Worm (Caenorhabditis elegans): Measurements from ENCODE around the gene nphp-4.

Gene nphp-4

DNA sequence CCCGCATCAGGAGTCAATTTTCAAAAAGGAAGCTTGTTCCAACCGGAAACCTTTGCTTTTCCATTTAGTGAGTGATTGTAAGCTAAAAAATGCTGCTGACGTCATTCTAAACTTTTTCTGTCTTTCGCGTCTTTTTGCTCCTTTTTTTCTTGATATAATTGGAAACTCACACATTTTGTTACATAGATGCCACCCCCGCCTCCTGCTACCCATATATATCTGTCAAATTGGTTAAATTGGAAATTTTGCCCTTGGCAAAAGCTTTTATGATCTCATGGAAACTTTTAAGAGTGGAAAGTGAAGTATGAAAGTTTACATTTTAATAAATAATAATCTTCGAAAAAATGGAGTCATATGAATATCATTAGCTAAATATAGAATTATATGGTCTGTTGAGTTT lies 33.6 kb downstream of the nphp-4 start:
- TF ChIP-seq tbx-8 (GFP tag; optimal IDR thresholded peaks at IDR 0.05), result no peak
- no peak for TF ChIP-seq sem-2 (GFP tag; optimal IDR thresholded peaks at IDR 0.05)
- no peak for TF ChIP-seq blmp-1 (tag; optimal IDR thresholded peaks at IDR 0.05)
- no peak for TF ChIP-seq zip-8 (tag; optimal IDR thresholded peaks at IDR 0.05)
- TF ChIP-seq mls-2 (tag; optimal IDR thresholded peaks at IDR 0.05), result no peak
- TF ChIP-seq mep-1 (tag; optimal IDR thresholded peaks at IDR 0.05), result no peak

DNA sequence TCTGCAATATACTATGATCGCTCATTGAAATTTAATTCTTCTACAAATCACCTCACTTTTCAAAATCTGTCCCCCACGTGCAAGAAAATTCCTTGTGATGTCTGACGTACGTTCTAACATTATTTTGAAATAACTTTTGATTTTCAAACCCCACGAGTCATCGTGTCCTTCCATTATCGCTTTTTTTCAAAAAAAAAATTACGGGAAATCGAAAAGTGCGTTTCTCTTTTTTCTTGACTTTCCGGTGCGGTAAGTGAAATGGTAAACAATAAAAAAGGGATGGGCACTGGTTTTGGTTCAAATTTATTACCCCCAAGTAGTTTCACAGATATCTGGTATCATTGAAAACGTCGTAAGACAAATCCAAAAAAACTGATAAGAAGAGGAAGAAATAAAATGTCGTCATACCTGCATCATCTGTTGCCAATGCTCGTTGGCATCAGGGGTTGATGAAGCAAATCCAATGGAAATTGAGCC lies 40.0 kb downstream of the nphp-4 start:
- TF ChIP-seq M03D4.4 (tag; optimal IDR thresholded peaks at IDR 0.05), result no peak

DNA sequence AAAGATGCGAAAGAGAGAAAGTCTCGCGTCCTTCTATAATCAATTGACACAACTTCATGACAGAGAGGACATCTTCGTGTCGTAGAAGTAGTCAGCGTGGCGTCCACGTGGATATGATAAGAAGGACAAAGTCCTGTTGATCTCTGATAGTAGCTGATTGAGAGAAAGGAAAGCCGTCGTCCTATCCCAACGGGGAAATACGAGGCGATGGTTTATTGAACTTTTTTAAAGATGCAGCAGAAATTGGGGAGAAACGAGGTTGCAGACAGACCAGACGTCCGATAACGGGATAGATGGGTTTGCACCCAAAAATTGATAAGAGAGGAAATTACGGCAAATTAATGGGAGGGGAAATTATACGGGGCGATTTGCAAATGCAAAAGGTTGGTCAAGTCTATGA lies 41.0 kb downstream of the nphp-4 start:
- TF ChIP-seq sptf-1 (tag; optimal IDR thresholded peaks at IDR 0.05) (no peak), blmp-1 (tag; optimal IDR thresholded peaks at IDR 0.05) (peak; percentile 33), nhr-237 (tag; optimal IDR thresholded peaks at IDR 0.05) (no peak), nhr-28 (tag; optimal IDR thresholded peaks at IDR 0.05) (no peak), elt-1 (tag; optimal IDR thresholded peaks at IDR 0.05; ENCODE audit: borderline replicate concordance, insufficient read depth) (no peak), drap-1 (GFP tag; optimal IDR thresholded peaks at IDR 0.05) (no peak), mep-1 (tag; optimal IDR thresholded peaks at IDR 0.05) (no peak), ham-2 (GFP tag; optimal IDR thresholded peaks at IDR 0.05) (peak; percentile 19), hlh-1 (tag; optimal IDR thresholded peaks at IDR 0.05) (no peak), unc-62 (GFP tag; optimal IDR thresholded peaks at IDR 0.05) (no peak), lin-32 (GFP tag; optimal IDR thresholded peaks at IDR 0.05) (no peak), cnd-1 (tag; optimal IDR thresholded peaks at IDR 0.05) (no peak), mab-5 (tag; optimal IDR thresholded peaks at IDR 0.05) (no peak), sem-2 (GFP tag; optimal IDR thresholded peaks at IDR 0.05) (no peak), elt-3 (tag; optimal IDR thresholded peaks at IDR 0.05) (peak; percentile 66), zip-8 (tag; optimal IDR thresholded peaks at IDR 0.05) (no peak), unc-39 (tag; optimal IDR thresholded peaks at IDR 0.05) (no peak), unc-120 (tag; optimal IDR thresholded peaks at IDR 0.05; ENCODE audit: poor library complexity, severe bottlenecking) (no peak), ceh-39 (tag; optimal IDR thresholded peaks at IDR 0.05) (no peak)

DNA sequence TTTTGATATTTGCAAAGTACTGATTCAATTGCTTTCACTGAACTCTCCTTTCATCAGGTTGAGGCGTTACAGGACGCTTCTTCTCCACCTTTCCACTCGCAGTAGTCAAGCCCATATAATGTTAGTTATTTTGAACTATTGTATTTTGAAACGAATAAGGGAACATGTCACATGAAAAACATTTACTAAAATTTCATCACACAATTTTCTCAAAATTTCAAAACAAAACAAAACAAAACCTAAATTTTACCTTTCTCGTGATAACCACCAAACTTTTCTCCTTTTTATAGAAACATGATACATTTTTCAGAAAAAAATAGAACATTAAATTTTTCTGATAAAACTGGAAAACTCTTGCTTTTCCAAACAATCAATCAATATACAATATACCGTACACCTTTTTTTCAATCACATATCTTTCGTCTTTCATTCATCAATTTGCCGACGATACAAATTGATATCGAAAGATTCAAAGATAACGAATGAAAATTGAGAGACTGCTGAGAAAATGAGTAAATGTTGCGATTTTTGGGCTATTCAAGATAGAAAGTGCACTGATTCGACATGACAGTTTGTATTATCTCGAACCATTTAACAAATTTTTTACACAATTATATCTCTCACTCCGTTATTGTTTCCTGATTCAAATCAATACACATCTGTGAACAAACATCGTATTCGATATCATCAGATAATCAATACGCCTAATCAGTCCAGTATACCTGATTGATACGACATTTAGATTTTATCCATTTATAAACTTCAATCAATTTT lies 42.3 kb downstream of the nphp-4 start:
- TF ChIP-seq lin-32 (GFP tag; optimal IDR thresholded peaks at IDR 0.05) (no peak), elt-1 (tag; optimal IDR thresholded peaks at IDR 0.05; ENCODE audit: borderline replicate concordance, insufficient read depth) (peak; percentile 64)

DNA sequence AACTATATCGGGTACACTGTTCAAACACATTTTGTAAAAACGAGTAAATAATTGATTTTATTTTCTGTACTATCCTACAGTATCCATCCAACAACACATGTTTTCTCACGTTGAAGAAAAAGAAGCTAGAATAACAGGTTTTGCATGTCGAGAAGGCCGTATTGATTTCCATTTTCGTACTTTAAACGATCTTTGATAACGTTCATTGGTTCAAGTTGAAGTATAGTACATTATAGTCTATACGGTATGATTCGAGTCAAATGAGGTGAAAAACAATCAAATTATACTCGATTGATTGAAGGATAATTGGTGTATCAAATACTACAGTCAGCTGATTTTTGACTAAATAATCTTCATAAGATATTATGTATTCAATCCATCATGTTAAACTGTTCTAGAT lies 43.0 kb downstream of the nphp-4 start:
- TF ChIP-seq elt-1 (tag; optimal IDR thresholded peaks at IDR 0.05; ENCODE audit: borderline replicate concordance, insufficient read depth) (no peak), lin-13 (tag; optimal IDR thresholded peaks at IDR 0.05) (no peak), ceh-43 (GFP tag; optimal IDR thresholded peaks at IDR 0.05) (no peak), sem-2 (GFP tag; optimal IDR thresholded peaks at IDR 0.05) (no peak), nhr-2 (tag; optimal IDR thresholded peaks at IDR 0.05) (no peak), snpc-4 (tag; optimal IDR thresholded peaks at IDR 0.05) (no peak), unc-120 (tag; optimal IDR thresholded peaks at IDR 0.05; ENCODE audit: poor library complexity, severe bottlenecking) (no peak), nhr-237 (tag; optimal IDR thresholded peaks at IDR 0.05) (no peak)

DNA sequence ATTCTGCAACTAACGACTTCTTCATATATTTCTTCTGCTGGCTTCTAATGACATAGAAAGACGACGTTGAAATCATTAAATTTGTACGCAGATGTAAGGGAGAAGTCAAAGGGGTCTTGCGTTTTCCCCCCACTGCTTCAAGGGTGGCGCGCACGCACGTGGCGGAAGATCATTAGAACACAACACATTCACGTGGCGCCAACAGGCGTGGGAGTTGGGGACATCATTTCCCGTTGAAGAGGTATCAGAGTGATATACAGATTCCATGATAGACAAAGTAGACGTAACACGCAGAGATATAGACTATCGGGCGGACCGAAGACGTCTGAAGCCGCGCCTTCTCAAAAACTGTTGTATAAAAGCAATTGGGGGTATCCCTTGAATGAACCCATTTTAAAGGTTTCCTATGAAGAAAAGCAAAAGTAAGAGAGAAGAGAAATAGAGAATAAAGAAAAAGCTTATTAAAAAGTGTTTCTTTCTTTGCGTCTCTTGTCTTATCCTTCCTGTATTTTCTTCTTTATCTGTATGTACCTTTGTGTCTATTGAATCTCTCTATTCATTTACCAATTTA lies 44.2 kb downstream of the nphp-4 start:
- TF ChIP-seq elt-3 (tag; optimal IDR thresholded peaks at IDR 0.05), result peak; percentile 37
- TF ChIP-seq nhr-237 (tag; optimal IDR thresholded peaks at IDR 0.05), result peak; percentile 38
- no peak for TF ChIP-seq drap-1 (GFP tag; optimal IDR thresholded peaks at IDR 0.05)

DNA sequence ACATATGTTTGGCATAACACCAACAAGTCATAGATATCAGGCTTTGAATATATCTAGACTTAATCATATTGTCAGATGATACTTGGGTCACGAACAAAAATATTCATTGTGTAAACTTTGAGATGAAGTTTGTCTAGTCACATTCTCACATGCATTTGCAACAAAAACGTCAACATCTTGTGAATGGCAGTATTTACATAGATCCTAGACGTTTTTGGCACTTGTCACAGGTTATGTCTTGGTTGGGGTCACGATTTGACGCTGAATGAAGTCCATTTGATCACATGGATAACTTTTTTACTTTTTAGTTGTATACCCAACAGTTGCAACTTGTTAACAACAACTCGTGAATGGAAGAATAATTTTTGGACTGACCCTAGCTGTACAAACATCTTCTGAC lies 45.2 kb downstream of the nphp-4 start:
- TF ChIP-seq mls-2 (tag; optimal IDR thresholded peaks at IDR 0.05) (no peak), lin-32 (GFP tag; optimal IDR thresholded peaks at IDR 0.05) (no peak), unc-120 (tag; optimal IDR thresholded peaks at IDR 0.05; ENCODE audit: poor library complexity, severe bottlenecking) (no peak), blmp-1 (tag; optimal IDR thresholded peaks at IDR 0.05) (no peak), ceh-43 (GFP tag; optimal IDR thresholded peaks at IDR 0.05) (no peak), sem-2 (GFP tag; optimal IDR thresholded peaks at IDR 0.05) (no peak), M03D4.4 (tag; optimal IDR thresholded peaks at IDR 0.05) (no peak), nhr-28 (tag; optimal IDR thresholded peaks at IDR 0.05) (no peak), ham-2 (GFP tag; optimal IDR thresholded peaks at IDR 0.05) (no peak), flh-1 (GFP tag; optimal IDR thresholded peaks at IDR 0.05) (no peak), ceh-83 (GFP tag; optimal IDR thresholded peaks at IDR 0.05) (no peak), elt-3 (tag; optimal IDR thresholded peaks at IDR 0.05) (no peak)
